Fruit fly (Drosophila melanogaster): Measurements from ENCODE around the gene zfh2.
A peak's percentile ranks its signal among the peaks of the same experiment; 100 is the strongest.

The zfh2 gene

DNA sequence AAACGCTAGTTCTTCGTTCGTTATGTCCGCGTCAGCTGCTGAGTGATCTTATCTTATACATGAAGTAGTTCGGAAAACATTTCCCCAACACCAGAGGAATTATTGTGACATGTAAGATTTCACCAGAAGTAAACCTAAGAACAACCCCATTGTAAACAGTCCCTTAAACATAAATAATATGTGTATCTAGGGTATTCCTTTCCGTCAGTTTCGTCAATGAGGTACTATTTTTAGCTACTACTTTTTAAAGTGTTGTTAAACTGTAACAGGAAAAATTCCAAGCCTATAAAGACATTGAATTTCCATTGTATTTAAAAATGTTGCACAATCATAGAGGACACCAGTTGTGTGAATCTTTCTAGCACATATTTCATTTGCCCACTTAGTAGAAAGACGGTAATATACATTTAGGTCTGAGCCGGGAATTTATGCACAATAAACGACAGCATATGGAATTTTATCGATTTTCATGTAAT lies 18.9 kb upstream of the zfh2 start:
- TF ChIP-seq D1 (tag; optimal IDR thresholded peaks at IDR 0.05), result peak; percentile 19
- TF ChIP-seq gl (tag; optimal IDR thresholded peaks at IDR 0.05), result no peak

DNA sequence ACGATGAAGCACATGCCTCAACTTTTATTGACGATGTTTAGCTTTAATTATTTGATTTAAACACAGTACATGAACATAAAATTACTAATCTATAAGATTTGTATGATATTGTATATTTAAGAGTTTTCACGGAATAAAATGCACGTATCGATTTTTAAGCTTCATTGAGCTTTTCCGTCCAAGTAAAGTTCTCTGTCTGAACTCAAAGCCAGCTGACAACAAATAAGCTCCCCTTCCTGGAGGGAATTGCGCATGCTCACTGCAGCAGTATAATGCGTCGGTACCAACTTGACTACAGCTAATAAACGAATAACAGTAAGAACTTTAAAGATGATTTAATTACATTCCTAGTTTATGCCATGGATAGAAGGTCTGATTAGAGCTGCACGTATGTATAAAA lies 18.0 kb upstream of the zfh2 start:
- TF ChIP-seq D1 (tag; optimal IDR thresholded peaks at IDR 0.05) (no peak), CG14655 (GFP tag; optimal IDR thresholded peaks at IDR 0.05) (no peak), CG15710 (tag; optimal IDR thresholded peaks at IDR 0.05) (no peak), EcR (GFP tag; optimal IDR thresholded peaks at IDR 0.05) (no peak), CG4496 (GFP tag; IDR thresholded peaks at IDR 0.05) (no peak), Pif1A (GFP tag; optimal IDR thresholded peaks at IDR 0.05) (no peak), CG8301 (tag; optimal IDR thresholded peaks at IDR 0.05) (no peak), fd96Ca (GFP tag; IDR thresholded peaks at IDR 0.05) (no peak), Ets98B (GFP tag; IDR thresholded peaks at IDR 0.05) (no peak), gl (tag; optimal IDR thresholded peaks at IDR 0.05) (no peak)

DNA sequence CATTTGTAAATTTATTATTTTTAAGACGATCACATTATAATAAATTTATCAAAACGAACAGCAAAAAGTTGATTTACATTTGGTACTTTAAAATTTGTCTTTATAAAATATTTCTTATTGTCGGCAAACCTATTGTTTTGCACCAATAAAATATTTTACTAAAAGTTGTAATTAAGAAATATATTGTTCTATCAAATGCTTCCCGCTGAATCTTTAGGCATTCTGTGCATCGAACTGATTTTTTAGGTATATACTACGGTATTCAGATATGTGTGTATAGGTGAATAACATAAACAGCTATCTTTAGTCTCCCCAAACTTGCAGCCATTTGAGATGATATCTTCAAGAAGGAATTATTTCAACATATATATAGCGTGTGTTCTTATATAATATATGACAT lies 15.8 kb upstream of the zfh2 start:
- TF ChIP-seq Pif1B (GFP tag; optimal IDR thresholded peaks at IDR 0.05) (no peak), D1 (tag; optimal IDR thresholded peaks at IDR 0.05) (no peak), EcR (GFP tag; optimal IDR thresholded peaks at IDR 0.05) (no peak), CG9948 (tag; optimal IDR thresholded peaks at IDR 0.05) (no peak), CG15710 (tag; optimal IDR thresholded peaks at IDR 0.05) (no peak), CG12605 (GFP tag; IDR thresholded peaks at IDR 0.05) (no peak), fd96Ca (GFP tag; IDR thresholded peaks at IDR 0.05) (no peak), Pif1A (GFP tag; optimal IDR thresholded peaks at IDR 0.05) (no peak), CG32121 (GFP tag; IDR thresholded peaks at IDR 0.05) (no peak), CG17806 (tag; optimal IDR thresholded peaks at IDR 0.05) (no peak), CG13204 (GFP tag; optimal IDR thresholded peaks at IDR 0.05) (no peak), CG10348 (GFP tag; IDR thresholded peaks at IDR 0.05) (no peak), gl (tag; optimal IDR thresholded peaks at IDR 0.05) (no peak), CG8159 (tag; optimal IDR thresholded peaks at IDR 0.05) (no peak), rn (GFP tag; IDR thresholded peaks at IDR 0.05) (no peak), CG8301 (tag; optimal IDR thresholded peaks at IDR 0.05) (no peak), CG34367 (tag; optimal IDR thresholded peaks at IDR 0.05) (no peak), Ets98B (GFP tag; IDR thresholded peaks at IDR 0.05) (no peak)

DNA sequence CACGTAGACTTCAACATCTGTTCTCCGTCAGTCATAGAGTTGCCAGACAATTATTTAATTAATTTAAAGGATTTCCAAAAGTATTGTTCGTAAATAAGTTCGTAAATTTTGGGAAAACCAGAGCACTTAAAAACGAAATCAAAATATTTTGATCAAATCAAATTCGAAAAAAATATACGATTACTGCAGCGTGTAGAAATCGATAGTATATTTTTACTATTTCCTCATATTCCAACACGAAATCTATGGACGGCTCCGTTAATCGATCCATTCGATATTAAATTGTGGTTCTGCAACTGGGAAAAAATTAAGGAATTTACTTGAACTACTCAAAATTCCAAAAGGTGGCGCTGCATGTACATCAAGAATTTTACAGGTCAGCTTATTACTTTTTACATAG lies 15.2 kb upstream of the zfh2 start:
- TF ChIP-seq fd96Ca (GFP tag; IDR thresholded peaks at IDR 0.05) (no peak), Pif1A (GFP tag; optimal IDR thresholded peaks at IDR 0.05) (peak; percentile 9), Snoo (tag; optimal IDR thresholded peaks at IDR 0.05) (peak; percentile 24), gl (tag; optimal IDR thresholded peaks at IDR 0.05) (no peak), D1 (tag; optimal IDR thresholded peaks at IDR 0.05) (peak; percentile 50), CG15710 (tag; optimal IDR thresholded peaks at IDR 0.05) (peak; percentile 23), rn (GFP tag; IDR thresholded peaks at IDR 0.05) (no peak), CG34367 (tag; optimal IDR thresholded peaks at IDR 0.05) (no peak), CG9948 (tag; optimal IDR thresholded peaks at IDR 0.05) (no peak), CG8301 (tag; optimal IDR thresholded peaks at IDR 0.05) (peak; percentile 3), CG32121 (GFP tag; IDR thresholded peaks at IDR 0.05) (no peak), CG17806 (tag; optimal IDR thresholded peaks at IDR 0.05) (peak; percentile 5), Pif1B (GFP tag; optimal IDR thresholded peaks at IDR 0.05) (no peak), CG10348 (GFP tag; IDR thresholded peaks at IDR 0.05) (no peak), EcR (GFP tag; optimal IDR thresholded peaks at IDR 0.05) (no peak), CG14655 (GFP tag; optimal IDR thresholded peaks at IDR 0.05) (peak; percentile 4), CG4496 (GFP tag; IDR thresholded peaks at IDR 0.05) (no peak)

DNA sequence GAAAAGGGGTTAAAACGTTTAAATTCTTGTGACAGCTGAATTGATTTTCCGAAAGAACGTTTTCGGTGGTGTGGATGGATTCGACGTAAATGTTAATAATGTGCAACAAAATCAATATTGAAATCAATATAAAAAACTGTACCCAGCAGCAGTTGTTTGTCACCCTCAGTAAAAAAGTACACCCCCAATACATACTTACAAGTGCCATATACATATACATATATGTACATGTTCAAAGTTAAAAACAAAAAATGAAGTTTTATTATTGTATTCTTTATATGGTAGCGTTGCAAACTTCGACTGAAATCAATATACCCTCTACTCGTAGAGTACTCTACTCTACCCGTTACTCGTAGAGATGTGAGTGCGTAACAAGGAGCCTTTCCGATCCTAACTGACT lies 14.1 kb upstream of the zfh2 start:
- no peak for TF ChIP-seq rn (GFP tag; IDR thresholded peaks at IDR 0.05)
- no peak for TF ChIP-seq fd96Ca (GFP tag; IDR thresholded peaks at IDR 0.05)
- no peak for TF ChIP-seq gl (tag; optimal IDR thresholded peaks at IDR 0.05)
- no peak for TF ChIP-seq Ets98B (GFP tag; IDR thresholded peaks at IDR 0.05)
- TF ChIP-seq CG4496 (GFP tag; IDR thresholded peaks at IDR 0.05), result no peak
- TF ChIP-seq Snoo (tag; optimal IDR thresholded peaks at IDR 0.05), result no peak
- TF ChIP-seq CG14655 (GFP tag; optimal IDR thresholded peaks at IDR 0.05), result no peak
- no peak for TF ChIP-seq CG17806 (tag; optimal IDR thresholded peaks at IDR 0.05)
- TF ChIP-seq EcR (GFP tag; optimal IDR thresholded peaks at IDR 0.05), result no peak

DNA sequence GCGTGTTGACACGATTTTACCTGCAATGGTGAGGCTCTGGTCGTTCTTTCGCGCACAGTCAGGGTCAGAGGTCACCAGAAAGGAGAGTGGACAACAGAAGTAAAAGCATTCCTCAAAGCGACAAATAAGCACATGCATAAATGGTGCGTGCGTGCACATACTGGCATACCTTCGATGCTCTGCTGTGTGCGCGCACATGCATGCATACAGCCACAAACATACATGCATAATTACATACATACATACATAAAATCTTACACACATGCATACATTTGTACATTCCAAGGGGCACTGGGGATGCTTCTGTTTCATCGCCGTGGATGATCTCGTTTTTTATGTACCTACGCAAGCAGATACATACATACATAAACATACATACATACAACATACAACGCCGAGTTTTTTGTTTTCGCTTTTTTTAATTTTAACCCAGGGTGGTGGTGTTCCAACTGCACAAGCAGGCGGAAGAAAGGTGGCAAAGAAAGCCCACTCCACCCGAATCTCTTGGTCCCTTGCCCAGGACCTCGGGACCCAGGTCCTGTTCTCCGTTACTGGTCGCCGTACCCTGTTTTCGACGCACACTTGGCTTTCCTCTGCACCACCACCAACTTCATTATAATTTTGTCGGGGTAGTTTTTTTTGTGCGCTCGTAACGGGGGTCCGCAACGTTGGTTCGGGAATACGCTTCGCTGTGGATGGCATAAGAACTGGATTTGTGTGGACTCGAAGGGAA lies 12.6 kb upstream of the zfh2 start, which contains the start of gene Asator:
Gene Asator, minus strand, starts transcription at position 167 of the 733 bp plus-strand sequence.
- TF ChIP-seq Snoo (tag; optimal IDR thresholded peaks at IDR 0.05) (peak; percentile 25), Pif1B (GFP tag; optimal IDR thresholded peaks at IDR 0.05) (peak; percentile 40), CG10348 (GFP tag; IDR thresholded peaks at IDR 0.05) (no peak), CG9948 (tag; optimal IDR thresholded peaks at IDR 0.05) (peak; percentile 21), CG15710 (tag; optimal IDR thresholded peaks at IDR 0.05) (peak; percentile 55), CG14655 (GFP tag; optimal IDR thresholded peaks at IDR 0.05) (peak; percentile 21), EcR (GFP tag; optimal IDR thresholded peaks at IDR 0.05) (no peak), D1 (tag; optimal IDR thresholded peaks at IDR 0.05) (no peak), Pif1A (GFP tag; optimal IDR thresholded peaks at IDR 0.05) (peak; percentile 61), CG17806 (tag; optimal IDR thresholded peaks at IDR 0.05) (peak; percentile 25), CG8159 (tag; optimal IDR thresholded peaks at IDR 0.05) (peak; percentile 59), rn (GFP tag; IDR thresholded peaks at IDR 0.05) (no peak), CG13204 (GFP tag; optimal IDR thresholded peaks at IDR 0.05) (no peak), gl (tag; optimal IDR thresholded peaks at IDR 0.05) (peak; percentile 9), CG8301 (tag; optimal IDR thresholded peaks at IDR 0.05) (no peak), Ets98B (GFP tag; IDR thresholded peaks at IDR 0.05) (no peak), fd96Ca (GFP tag; IDR thresholded peaks at IDR 0.05) (no peak), CG4496 (GFP tag; IDR thresholded peaks at IDR 0.05) (no peak), CG12605 (GFP tag; IDR thresholded peaks at IDR 0.05) (no peak), CG34367 (tag; optimal IDR thresholded peaks at IDR 0.05) (peak; percentile 29), CG32121 (GFP tag; IDR thresholded peaks at IDR 0.05) (no peak)
